Fruit fly (Drosophila melanogaster) whole organism, embryonic: Measurements from ENCODE around the gene Lcp65Ad.

Experiments used
- Atf6 ChIP-seq: fragments of 200-800 bp; sonication (Bioruptor generic); IDR thresholded peaks from 2 replicates; pipeline ENCODE4 v1.3.6; 2022; ENCODE audit warnings: missing biosample characterization, missing genetic modification characterization
- Bdp1 ChIP-seq: fragments of 200-800 bp; sonication (Bioruptor generic); optimal IDR thresholded peaks from 3 replicates; lab custom pipeline; 2016; ENCODE audit warnings: missing biosample characterization, missing genetic modification characterization
- Blimp-1 ChIP-seq: fragments of 200-800 bp; sonication (Bioruptor generic); optimal IDR thresholded peaks from 3 replicates; lab custom pipeline; 2018; ENCODE audit warnings: missing biosample characterization, missing genetic modification characterization, mild to moderate bottlenecking, moderate library complexity, missing genetic modification reagents
- CG10267 ChIP-seq: fragments of 200-800 bp; sonication (Bioruptor generic); optimal IDR thresholded peaks from 2 replicates; lab custom pipeline; 2018; ENCODE audit warnings: missing biosample characterization, mild to moderate bottlenecking, missing genetic modification characterization, moderate library complexity
- CG10979 ChIP-seq: fragments of 200-800 bp; sonication (Bioruptor generic); optimal IDR thresholded peaks from 2 replicates; lab custom pipeline; 2018; ENCODE audit warnings: missing biosample characterization, mild to moderate bottlenecking, missing genetic modification characterization, moderate library complexity
- CG12071 ChIP-seq: fragments of 200-800 bp; sonication (Bioruptor generic); optimal IDR thresholded peaks from 3 replicates; lab custom pipeline; 2018; ENCODE audit warnings: missing biosample characterization, mild to moderate bottlenecking, missing genetic modification characterization
- CG12769 ChIP-seq: fragments of 200-800 bp; sonication (Bioruptor generic); optimal IDR thresholded peaks from 2 replicates; lab custom pipeline; 2019; ENCODE audit warnings: missing biosample characterization, mild to moderate bottlenecking, missing genetic modification characterization, moderate library complexity
- CG13894 ChIP-seq: fragments of 200-800 bp; sonication (Bioruptor generic); optimal IDR thresholded peaks from 3 replicates; lab custom pipeline; 2018; ENCODE audit warnings: missing biosample characterization, mild to moderate bottlenecking, missing genetic modification characterization, moderate library complexity
- CG17612 ChIP-seq: fragments of 200-800 bp; sonication (Bioruptor generic); IDR thresholded peaks from 2 replicates; pipeline ENCODE4 v1.3.6; 2022; ENCODE audit warnings: missing biosample characterization, missing genetic modification characterization
- CG1792 ChIP-seq: fragments of 200-800 bp; sonication (Bioruptor generic); optimal IDR thresholded peaks from 2 replicates; lab custom pipeline; 2016; ENCODE audit warnings: missing biosample characterization, missing genetic modification characterization
- CG18011 ChIP-seq: fragments of 200-800 bp; sonication (Bioruptor generic); optimal IDR thresholded peaks from 2 replicates; lab custom pipeline; 2017; ENCODE audit warnings: missing biosample characterization, missing genetic modification characterization, mild to moderate bottlenecking, moderate library complexity, missing genotype
- CG2116 ChIP-seq: fragments of 200-800 bp; sonication (Bioruptor generic); optimal IDR thresholded peaks from 3 replicates; lab custom pipeline; 2018; ENCODE audit warnings: missing biosample characterization, mild to moderate bottlenecking, missing genetic modification characterization
- CG2678 ChIP-seq: fragments of 200-800 bp; sonication (Bioruptor generic); optimal IDR thresholded peaks from 3 replicates; lab custom pipeline; 2019; ENCODE audit warnings: missing biosample characterization, mild to moderate bottlenecking, missing genetic modification characterization, moderate library complexity
- CG30403 ChIP-seq: fragments of 200-800 bp; sonication (Bioruptor generic); optimal IDR thresholded peaks from 3 replicates; lab custom pipeline; 2016; ENCODE audit warnings: missing biosample characterization, missing genetic modification characterization
- CG4404 ChIP-seq: fragments of 200-800 bp; sonication (Bioruptor generic); IDR thresholded peaks from 2 replicates; pipeline ENCODE4 v1.3.6; 2022; ENCODE audit warnings: missing biosample characterization, missing genetic modification characterization
- CG4617 ChIP-seq: fragments of 200-800 bp; sonication (Bioruptor generic); optimal IDR thresholded peaks from 3 replicates; lab custom pipeline; 2016; ENCODE audit warnings: missing biosample characterization, missing genetic modification characterization, borderline replicate concordance
- CG4707 ChIP-seq: fragments of 200-800 bp; sonication (Bioruptor generic); optimal IDR thresholded peaks from 2 replicates; lab custom pipeline; 2018; ENCODE audit warnings: missing biosample characterization, mild to moderate bottlenecking, missing genetic modification characterization, moderate library complexity
- CG6791 ChIP-seq: fragments of 200-800 bp; sonication (Bioruptor generic); IDR thresholded peaks from 3 replicates; pipeline ENCODE4 v1.3.6; 2022; ENCODE audit warnings: missing biosample characterization, missing genetic modification characterization; ENCODE audit not compliant: partially characterized antibody
- CG6813 ChIP-seq: fragments of 200-800 bp; sonication (Bioruptor generic); optimal IDR thresholded peaks from 2 replicates; lab custom pipeline; 2017; ENCODE audit warnings: missing biosample characterization, missing genetic modification characterization, mild to moderate bottlenecking, moderate library complexity, missing genetic modification reagents
- CG7271 ChIP-seq: fragments of 200-800 bp; sonication (Bioruptor generic); optimal IDR thresholded peaks from 2 replicates; lab custom pipeline; 2018; ENCODE audit warnings: missing biosample characterization, mild to moderate bottlenecking, missing genetic modification characterization, moderate library complexity
- CoRest ChIP-seq: fragments of 200-800 bp; sonication (Bioruptor generic); optimal IDR thresholded peaks from 3 replicates; lab custom pipeline; 2018; ENCODE audit warnings: missing biosample characterization, mild to moderate bottlenecking, missing genetic modification characterization, moderate library complexity
- CrebB ChIP-seq: fragments of 200-800 bp; sonication (Bioruptor generic); optimal IDR thresholded peaks from 3 replicates; lab custom pipeline; 2018; ENCODE audit warnings: missing biosample characterization, mild to moderate bottlenecking, missing genetic modification characterization
- Dad ChIP-seq: fragments of 200-800 bp; sonication (Bioruptor generic); optimal IDR thresholded peaks from 3 replicates; lab custom pipeline; 2016; ENCODE audit warnings: missing biosample characterization, missing genetic modification characterization
- Doc2 ChIP-seq: fragments of 200-800 bp; sonication (Bioruptor generic); IDR thresholded peaks from 2 replicates; pipeline ENCODE4 v1.3.6; 2022; ENCODE audit warnings: missing biosample characterization, missing genetic modification characterization
- E2f1 ChIP-seq: fragments of 200-800 bp; sonication (Bioruptor generic); IDR thresholded peaks from 2 replicates; pipeline ENCODE4 v1.3.6; 2022; ENCODE audit warnings: missing biosample characterization, missing genetic modification characterization
- HLH3B ChIP-seq: fragments of 200-800 bp; sonication (Bioruptor generic); IDR thresholded peaks from 2 replicates; pipeline ENCODE4 v1.3.6; 2022; ENCODE audit warnings: missing biosample characterization, missing genetic modification characterization
- Jarid2 ChIP-seq: fragments of 200-800 bp; sonication (Bioruptor generic); optimal IDR thresholded peaks from 3 replicates; lab custom pipeline; 2017; ENCODE audit warnings: mild to moderate bottlenecking, missing biosample characterization, missing genetic modification reagents, missing genetic modification characterization
- MBD-R2 ChIP-seq: fragments of 200-800 bp; sonication (Bioruptor generic); IDR thresholded peaks from 2 replicates; pipeline ENCODE4 v1.3.6; 2022; ENCODE audit warnings: missing biosample characterization, missing genetic modification characterization
- Pdp1 ChIP-seq, 2 experiments: fragments of 200-800 bp; sonication (Bioruptor generic); optimal IDR thresholded peaks; 3 replicates each; lab custom pipeline; 2016; ENCODE audit warnings: missing biosample characterization in 2 of 2, missing genetic modification characterization in 2 of 2, mild to moderate bottlenecking in 1 of 2, moderate library complexity in 1 of 2
- Sin3A ChIP-seq: fragments of >200 bp; optimal IDR thresholded peaks from 2 replicates; lab custom pipeline; 2018
- Taf1 ChIP-seq: fragments of 200-800 bp; sonication (Bioruptor generic); IDR thresholded peaks from 2 replicates; pipeline ENCODE4 v1.3.6; 2022; ENCODE audit warnings: missing biosample characterization, missing genetic modification characterization
- Xbp1 ChIP-seq: fragments of 200-800 bp; sonication (Bioruptor generic); optimal IDR thresholded peaks from 3 replicates; lab custom pipeline; 2016; ENCODE audit warnings: missing biosample characterization, mild to moderate bottlenecking, missing genetic modification characterization
- abd-A ChIP-seq: fragments of 200-800 bp; sonication (Bioruptor generic); optimal IDR thresholded peaks from 3 replicates; lab custom pipeline; 2019; ENCODE audit warnings: missing biosample characterization, mild to moderate bottlenecking, missing genetic modification characterization, moderate library complexity
- aop ChIP-seq: fragments of 200-800 bp; sonication (Bioruptor generic); IDR thresholded peaks from 2 replicates; pipeline ENCODE4 v1.3.6; 2022; ENCODE audit warnings: missing biosample characterization, missing genetic modification characterization
- chinmo ChIP-seq: fragments of 200-800 bp; sonication (Bioruptor generic); IDR thresholded peaks from 4 replicates; pipeline ENCODE4 v1.3.6; 2022; ENCODE audit warnings: missing biosample characterization, missing genetic modification characterization; ENCODE audit not compliant: partially characterized antibody
- croc ChIP-seq: fragments of 200-800 bp; sonication (Bioruptor generic); conservative IDR thresholded peaks from 3 replicates; pipeline ENCODE4 v1.3.6; 2022; ENCODE audit warnings: missing biosample characterization, missing genetic modification characterization
- cwo ChIP-seq: fragments of 200-800 bp; sonication (Bioruptor generic); optimal IDR thresholded peaks from 3 replicates; lab custom pipeline; 2017; ENCODE audit warnings: missing biosample characterization, missing genetic modification characterization, mild to moderate bottlenecking, moderate library complexity, missing genetic modification reagents
- dysf ChIP-seq: fragments of 200-800 bp; sonication (Bioruptor generic); IDR thresholded peaks from 3 replicates; pipeline ENCODE4 v1.3.6; 2022; ENCODE audit warnings: missing biosample characterization, missing genetic modification characterization
- exex ChIP-seq: fragments of 200-800 bp; sonication (Bioruptor generic); optimal IDR thresholded peaks from 4 replicates; lab custom pipeline; 2018; ENCODE audit warnings: missing biosample characterization, mild to moderate bottlenecking, missing genetic modification characterization, moderate library complexity
- fd102C ChIP-seq: fragments of 200-800 bp; sonication (Bioruptor generic); optimal IDR thresholded peaks from 2 replicates; lab custom pipeline; 2018; ENCODE audit warnings: missing biosample characterization, mild to moderate bottlenecking, missing genetic modification characterization, moderate library complexity
- grau ChIP-seq: fragments of 200-800 bp; optimal IDR thresholded peaks from 3 replicates; lab custom pipeline; 2019; ENCODE audit warnings: missing biosample characterization, mild to moderate bottlenecking, missing genetic modification characterization, moderate library complexity
- gt ChIP-seq: fragments of 200-800 bp; sonication (Bioruptor generic); IDR thresholded peaks from 2 replicates; pipeline ENCODE4 v1.3.6; 2022; ENCODE audit warnings: missing biosample characterization, missing genetic modification characterization
- ind ChIP-seq: fragments of 200-800 bp; sonication (Bioruptor generic); optimal IDR thresholded peaks from 3 replicates; lab custom pipeline; 2016; ENCODE audit warnings: missing biosample characterization, missing genetic modification characterization
- klu ChIP-seq: fragments of 200-800 bp; sonication (Bioruptor generic); IDR thresholded peaks from 2 replicates; pipeline ENCODE4 v1.3.6; 2022; ENCODE audit warnings: missing biosample characterization, missing genetic modification characterization
- pho ChIP-seq: fragments of 200-800 bp; sonication (Bioruptor generic); optimal IDR thresholded peaks from 2 replicates; lab custom pipeline; 2016; ENCODE audit warnings: missing biosample characterization, missing genetic modification characterization
- sd ChIP-seq: fragments of 200-800 bp; sonication (Bioruptor generic); optimal IDR thresholded peaks from 3 replicates; lab custom pipeline; 2018; ENCODE audit warnings: missing biosample characterization, mild to moderate bottlenecking, missing genetic modification characterization, moderate library complexity
- sens ChIP-seq: fragments of 200-800 bp; sonication (Bioruptor generic); peaks from one replicate; lab custom pipeline; 2016; ENCODE audit warnings: missing biosample characterization, missing genetic modification characterization
- shn ChIP-seq: fragments of 200-800 bp; sonication (Bioruptor generic); optimal IDR thresholded peaks from 3 replicates; lab custom pipeline; 2016; ENCODE audit warnings: missing biosample characterization, missing genetic modification characterization
- sr ChIP-seq: fragments of 200-800 bp; sonication (Bioruptor generic); IDR thresholded peaks from 3 replicates; pipeline ENCODE4 v1.3.6; 2022; ENCODE audit warnings: missing biosample characterization, missing genetic modification characterization
- unc-4 ChIP-seq: fragments of 200-800 bp; sonication (Bioruptor generic); IDR thresholded peaks from 2 replicates; pipeline ENCODE4 v1.3.6; 2022; ENCODE audit warnings: missing biosample characterization, missing genetic modification characterization; ENCODE audit not compliant: partially characterized antibody
- vvl ChIP-seq: fragments of 200-800 bp; sonication (Bioruptor generic); IDR thresholded peaks from 2 replicates; pipeline ENCODE4 v1.3.6; 2022; ENCODE audit warnings: missing biosample characterization, missing genetic modification characterization
- wek ChIP-seq: fragments of 200-800 bp; sonication (Bioruptor generic); optimal IDR thresholded peaks from 3 replicates; lab custom pipeline; 2018; ENCODE audit warnings: missing biosample characterization, mild to moderate bottlenecking, missing genetic modification characterization, moderate library complexity

Lcp65Ad gene

DNA sequence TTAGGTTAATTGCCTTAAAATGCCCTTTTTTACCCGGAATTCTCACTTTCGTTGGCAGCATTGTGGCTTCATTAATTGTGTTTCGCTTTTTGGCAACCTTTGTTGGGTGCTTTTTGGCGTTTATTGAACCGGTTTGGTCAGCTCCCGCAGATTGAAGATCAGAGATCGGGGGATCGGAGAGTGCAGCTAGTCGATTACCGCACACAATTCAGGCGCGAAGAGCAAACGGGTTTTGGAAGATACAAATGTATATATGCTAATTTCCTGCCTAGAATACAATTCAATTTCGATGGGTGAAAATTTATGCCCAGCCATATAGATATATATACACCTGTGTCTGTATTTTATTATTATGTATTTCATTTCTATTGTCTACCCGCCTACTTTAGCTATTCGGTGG lies 1.7 kb upstream of the Lcp65Ad start:
- TF ChIP-seq Pdp1 (GFP tag; optimal IDR thresholded peaks at IDR 0.05; lab: Kevin White, UChicago): peak in 1 of 2 experiments; percentile 65
- no peak for TF ChIP-seq sr (GFP tag; lab: Robert Waterston, UW)
- TF ChIP-seq sens (GFP tag; lab: Kevin White, UChicago): peak; percentile 28
- TF ChIP-seq HLH3B (GFP tag; lab: Robert Waterston, UW): no peak
- TF ChIP-seq CG4707 (GFP tag; lab: Kevin White, UChicago): no peak
- TF ChIP-seq chinmo (GFP tag; lab: Robert Waterston, UW): peak; percentile 90
- peak; percentile 52 for TF ChIP-seq cwo (GFP tag; lab: Kevin White, UChicago)
- TF ChIP-seq CG1792 (GFP tag; lab: Kevin White, UChicago): no peak
- no peak for TF ChIP-seq ind (GFP tag; lab: Kevin White, UChicago)
- no peak for TF ChIP-seq dysf (GFP tag; lab: Robert Waterston, UW)
- peak; percentile 70; the same call in 1 of the 2 replicates for TF ChIP-seq vvl (GFP tag; lab: Robert Waterston, UW)
- no peak for TF ChIP-seq pho (GFP tag; lab: Kevin White, UChicago)
- TF ChIP-seq CG30403: no peak
- TF ChIP-seq CG12071 (GFP tag; lab: Kevin White, UChicago): no peak
- TF ChIP-seq Taf1 (GFP tag; lab: Robert Waterston, UW): no peak
- TF ChIP-seq unc-4 (GFP tag; lab: Robert Waterston, UW): no peak
- no peak for TF ChIP-seq Xbp1 (GFP tag; lab: Kevin White, UChicago)
- no peak for TF ChIP-seq E2f1 (GFP tag; lab: Robert Waterston, UW)
- TF ChIP-seq sd (tag; lab: Kevin White, UChicago): peak; percentile 35
- no peak for TF ChIP-seq CG10979
- TF ChIP-seq CG10267 (tag; lab: Kevin White, UChicago): no peak
- no peak for TF ChIP-seq CG4617 (GFP tag; lab: Kevin White, UChicago)
- no peak for TF ChIP-seq Doc2 (GFP tag; lab: Robert Waterston, UW)
- no peak for TF ChIP-seq CG2678 (tag; lab: Kevin White, UChicago)
- TF ChIP-seq CG17612 (GFP tag; lab: Robert Waterston, UW): no peak
- no peak for TF ChIP-seq CG6791 (GFP tag; lab: Robert Waterston, UW)
- peak; percentile 17 for TF ChIP-seq Blimp-1 (GFP tag; lab: Kevin White, UChicago)
- TF ChIP-seq CG2116 (GFP tag; lab: Kevin White, UChicago): no peak
- peak; percentile 81 for TF ChIP-seq abd-A
- no peak for TF ChIP-seq gt (GFP tag; lab: Robert Waterston, UW)
- no peak for TF ChIP-seq Dad (GFP tag; lab: Kevin White, UChicago)
- TF ChIP-seq CG12769 (tag; lab: Kevin White, UChicago): peak; percentile 64
- TF ChIP-seq shn (GFP tag; lab: Kevin White, UChicago): no peak
- peak; percentile 78 for TF ChIP-seq CG13894 (tag; lab: Kevin White, UChicago)
- no peak for TF ChIP-seq Bdp1 (GFP tag; lab: Kevin White, UChicago)
- no peak for TF ChIP-seq exex (tag; lab: Kevin White, UChicago)
- no peak for TF ChIP-seq wek (GFP tag; lab: Kevin White, UChicago)
- TF ChIP-seq, all 482 proteins: peak for 10

dm6 chr3L:6142313-6142712 lies 882 bp upstream of the Lcp65Ad start, which contains the start of gene Cpr65Aw:
Gene Cpr65Aw, minus strand, starts transcription at chr3L:6142413.
- no peak for TF ChIP-seq Jarid2 (GFP tag; lab: Kevin White, UChicago)
- no peak for TF ChIP-seq klu
- no peak for TF ChIP-seq CG18011 (GFP tag; lab: Kevin White, UChicago)
- no peak for TF ChIP-seq MBD-R2 (GFP tag; lab: Robert Waterston, UW)
- TF ChIP-seq fd102C (GFP tag; lab: Kevin White, UChicago): no peak
- TF ChIP-seq CG6813 (GFP tag; lab: Kevin White, UChicago): no peak
- no peak for TF ChIP-seq croc (GFP tag; lab: Robert Waterston, UW)
- TF ChIP-seq CG7271 (tag; lab: Kevin White, UChicago): no peak
- no peak for TF ChIP-seq CrebB (tag; lab: Kevin White, UChicago)
- TF ChIP-seq Sin3A: no peak
- TF ChIP-seq aop (GFP tag; lab: Robert Waterston, UW): no peak
- TF ChIP-seq grau: no peak
- TF ChIP-seq Atf6 (GFP tag; lab: Robert Waterston, UW): no peak
- no peak for TF ChIP-seq CG4404 (GFP tag; lab: Robert Waterston, UW)
- no peak for TF ChIP-seq CoRest (tag; lab: Kevin White, UChicago)
